Worm (Caenorhabditis elegans): ENCODE results near the gene tag-266.
A peak's percentile ranks its signal among the peaks of the same experiment; 100 is the strongest.

- TF ChIP-seq unc-39 (tag; optimal IDR thresholded peaks at IDR 0.05) (no peak), egl-5 (tag; optimal IDR thresholded peaks at IDR 0.05) (no peak), elt-2 (tag; optimal IDR thresholded peaks at IDR 0.05) (peak; percentile 53), lin-39 (tag; optimal IDR thresholded peaks at IDR 0.05) (no peak), nfya-1 (tag; optimal IDR thresholded peaks at IDR 0.05; ENCODE audit: insufficient read depth) (no peak), ztf-11 (tag; optimal IDR thresholded peaks at IDR 0.05) (no peak), ZK546.5 (tag; optimal IDR thresholded peaks at IDR 0.05) (no peak), unc-62 (GFP tag; optimal IDR thresholded peaks at IDR 0.05) (no peak), daf-12 (tag; optimal IDR thresholded peaks at IDR 0.05) (no peak), zag-1 (tag; optimal IDR thresholded peaks at IDR 0.05) (no peak), elt-3 (tag; optimal IDR thresholded peaks at IDR 0.05) (no peak), nhr-12 (tag; optimal IDR thresholded peaks at IDR 0.05) (no peak), skn-1 (tag; optimal IDR thresholded peaks at IDR 0.05) (no peak), lin-15B (tag; optimal IDR thresholded peaks at IDR 0.05) (no peak)
These were observed 19.8 kb downstream of the tag-266 start, which contains the start of gene T19C3.4 for ce11 chrIII:620204-620718.
